Fruit fly (Drosophila melanogaster): ENCODE measurements around the gene Sema1a.
A peak's percentile ranks its signal among the peaks of the same experiment; 100 is the strongest.

The Sema1a gene

dm6 chr2L:8694250-8694704, 152.3 kb downstream of the Sema1a start (continued):
- TF ChIP-seq CG3281 (GFP tag; optimal IDR thresholded peaks at IDR 0.05), result no peak
- TF ChIP-seq CG9727 (GFP tag; optimal IDR thresholded peaks at IDR 0.05), result no peak
- no peak for TF ChIP-seq CG10366 (GFP tag; IDR thresholded peaks at IDR 0.05)
- TF ChIP-seq danr (GFP tag; IDR thresholded peaks at IDR 0.05), result 0 out of 2 replicates have a peak, but pooled peaks have one; percentile 17
- TF ChIP-seq gcm (GFP tag; optimal IDR thresholded peaks at IDR 0.05), result peak; percentile 19
- no peak for TF ChIP-seq CG7556 (GFP tag; optimal IDR thresholded peaks at IDR 0.05)
- peak; percentile 24 for TF ChIP-seq cg (GFP tag; optimal IDR thresholded peaks at IDR 0.05)
- no peak for TF ChIP-seq Myb (GFP tag; optimal IDR thresholded peaks at IDR 0.05)
- TF ChIP-seq CG17568 (GFP tag; optimal IDR thresholded peaks at IDR 0.05), result peak; percentile 45
- TF ChIP-seq dmrt99B (tag; optimal IDR thresholded peaks at IDR 0.05), result peak; percentile 22
- peak; percentile 80 for TF ChIP-seq Deaf1 (tag; optimal IDR thresholded peaks at IDR 0.05)
- no peak for TF ChIP-seq C15 (GFP tag; IDR thresholded peaks at IDR 0.05)
- no peak for TF ChIP-seq CG34224 (GFP tag; IDR thresholded peaks at IDR 0.05; ENCODE audit: partially characterized antibody)
- no peak for TF ChIP-seq CG8281 (tag; optimal IDR thresholded peaks at IDR 0.05)
- TF ChIP-seq CG10147 (GFP tag; optimal IDR thresholded peaks at IDR 0.05), result no peak
- no peak for TF ChIP-seq ranshi (GFP tag; IDR thresholded peaks at IDR 0.05)

- TF ChIP-seq Oli (tag; optimal IDR thresholded peaks at IDR 0.05), result peak; percentile 8
- peak; percentile 33 for TF ChIP-seq CG10543 (GFP tag; optimal IDR thresholded peaks at IDR 0.05)
- TF ChIP-seq chinmo (GFP tag; IDR thresholded peaks at IDR 0.05; ENCODE audit: partially characterized antibody), result peak; percentile 78; the same call in 2 of the 4 replicates
- peak; percentile 0 for TF ChIP-seq Meics (GFP tag; optimal IDR thresholded peaks at IDR 0.05)
- peak; percentile 37 for TF ChIP-seq Hmr (GFP tag; optimal IDR thresholded peaks at IDR 0.05)
- TF ChIP-seq CG15073 (GFP tag; optimal IDR thresholded peaks at IDR 0.05), result no peak
- no peak for TF ChIP-seq nmo (GFP tag; optimal IDR thresholded peaks at IDR 0.05)
- TF ChIP-seq CG2116 (GFP tag; optimal IDR thresholded peaks at IDR 0.05), result no peak
- no peak for TF ChIP-seq chn (GFP tag; optimal IDR thresholded peaks at IDR 0.05)
- TF ChIP-seq MTF-1 (GFP tag; optimal IDR thresholded peaks at IDR 0.05; ENCODE audit: borderline replicate concordance), result peak; percentile 74
- peak; percentile 9 for TF ChIP-seq CG17912 (GFP tag; optimal IDR thresholded peaks at IDR 0.05)
- peak; percentile 43; the same call in 1 of the 2 replicates for TF ChIP-seq crol (GFP tag; IDR thresholded peaks at IDR 0.05)
- TF ChIP-seq psq (GFP tag; optimal IDR thresholded peaks at IDR 0.05), result no peak
- TF ChIP-seq Hey (tag; optimal IDR thresholded peaks at IDR 0.05), result peak; percentile 90
- TF ChIP-seq Med (GFP tag), result peak; percentile 82
- TF ChIP-seq CG1529 (GFP tag; optimal IDR thresholded peaks at IDR 0.05), result no peak
- TF ChIP-seq cwo (GFP tag; optimal IDR thresholded peaks at IDR 0.05), result peak; percentile 29
- peak; percentile 44 for TF ChIP-seq lilli (GFP tag; optimal IDR thresholded peaks at IDR 0.05)
- TF ChIP-seq CG13894 (tag; optimal IDR thresholded peaks at IDR 0.05), result no peak
- peak; percentile 83 for TF ChIP-seq grn (GFP tag; optimal IDR thresholded peaks at IDR 0.05)
- peak; percentile 12 for TF ChIP-seq bab2 (GFP tag; optimal IDR thresholded peaks at IDR 0.05)
- peak; percentile 93 for TF ChIP-seq D19B (GFP tag; optimal IDR thresholded peaks at IDR 0.05)
- TF ChIP-seq Lpt (GFP tag; optimal IDR thresholded peaks at IDR 0.05), result no peak
- TF ChIP-seq repo (GFP tag; optimal IDR thresholded peaks at IDR 0.05), result no peak
- TF ChIP-seq CG2678 (tag; optimal IDR thresholded peaks at IDR 0.05), result peak; percentile 10
- TF ChIP-seq dati (GFP tag; IDR thresholded peaks at IDR 0.05), result no peak
- TF ChIP-seq tup (GFP tag; optimal IDR thresholded peaks at IDR 0.05), result no peak
- TF ChIP-seq exex (tag; optimal IDR thresholded peaks at IDR 0.05), result peak; percentile 86
- TF ChIP-seq stc (GFP tag; IDR thresholded peaks at IDR 0.05), result 0 out of 2 replicates have a peak, but pooled peaks have one; percentile 8
- TF ChIP-seq CG7839 (tag; optimal IDR thresholded peaks at IDR 0.05), result peak; percentile 20
- peak; percentile 18 for TF ChIP-seq CoRest (tag; optimal IDR thresholded peaks at IDR 0.05)
- TF ChIP-seq CG33213 (GFP tag; optimal IDR thresholded peaks at IDR 0.05), result no peak
Observed at dm6 chr2L:8697915-8698627, 156.1 kb downstream of the Sema1a start.

Measured in whole organism, embryonic.